Fruit fly (Drosophila melanogaster): ENCODE data around the gene Ssdp.
A peak's percentile ranks its signal among the peaks of the same experiment; 100 is the strongest.

Ssdp gene

DNA sequence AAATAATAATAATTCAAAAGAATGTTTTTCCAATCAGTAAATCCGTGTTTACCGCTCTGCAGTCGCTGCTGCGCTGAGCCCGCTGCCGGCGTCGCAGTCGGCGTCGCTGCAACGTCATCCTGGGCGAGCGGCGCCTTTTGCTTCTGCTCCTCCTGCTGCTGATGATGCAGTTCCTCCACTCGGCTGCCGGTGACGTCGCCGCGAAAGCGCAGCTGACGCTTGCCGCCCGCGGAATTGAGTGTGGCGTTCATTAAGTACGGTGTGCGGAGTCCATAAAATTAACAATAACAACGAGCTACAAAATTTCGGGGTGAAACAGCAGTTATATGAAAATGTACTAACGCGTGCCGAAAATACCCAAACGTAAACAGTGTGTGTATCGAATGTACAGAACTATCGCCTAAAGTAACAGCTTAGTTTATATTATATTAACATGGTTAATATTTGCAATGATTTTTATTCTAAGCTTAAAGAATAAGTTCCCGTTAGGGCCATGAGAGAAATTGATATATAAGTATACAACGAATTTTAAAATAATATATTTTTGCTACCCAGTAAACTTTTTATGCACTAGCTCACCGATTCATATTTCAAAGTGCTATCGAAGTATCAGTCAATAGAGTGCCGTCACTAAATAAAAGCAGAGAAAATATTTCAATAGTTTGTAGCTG lies 35.2 kb downstream of the Ssdp start, which contains the start of the genes CG7218 and Cbp20 (continued):
- TF ChIP-seq sima (GFP tag; optimal IDR thresholded peaks at IDR 0.05) (no peak), pzg (GFP tag; optimal IDR thresholded peaks at IDR 0.05) (peak; percentile 69), CG9876 (GFP tag; optimal IDR thresholded peaks at IDR 0.05) (no peak), CG10543 (GFP tag; optimal IDR thresholded peaks at IDR 0.05) (peak; percentile 52), CG11696 (GFP tag; IDR thresholded peaks at IDR 0.05) (no peak; the same call in 1 of the 2 replicates), CG7357 (GFP tag; IDR thresholded peaks at IDR 0.05) (0 out of 3 replicates have a peak, but pooled peaks have one; percentile 28), CG14014 (GFP tag; IDR thresholded peaks at IDR 0.05) (peak; percentile 83), inv (GFP tag; IDR thresholded peaks at IDR 0.05; ENCODE audit: partially characterized antibody) (peak; percentile 80), CG8359 (GFP tag; optimal IDR thresholded peaks at IDR 0.05; ENCODE audit: borderline replicate concordance) (no peak), CG1832 (GFP tag; optimal IDR thresholded peaks at IDR 0.05) (no peak), zfh1 (GFP tag; IDR thresholded peaks at IDR 0.05) (peak; percentile 74), dan (GFP tag; IDR thresholded peaks at IDR 0.05) (no peak), CG4617 (GFP tag; optimal IDR thresholded peaks at IDR 0.05; ENCODE audit: borderline replicate concordance) (peak; percentile 83), Lpt (GFP tag; optimal IDR thresholded peaks at IDR 0.05) (no peak), CG15269 (tag; optimal IDR thresholded peaks at IDR 0.05) (peak; percentile 71), gro (GFP tag; optimal IDR thresholded peaks at IDR 0.05) (peak; percentile 10), Dbx (GFP tag; IDR thresholded peaks at IDR 0.05) (peak; percentile 91), cato (GFP tag; optimal IDR thresholded peaks at IDR 0.05; ENCODE audit: borderline replicate concordance) (peak; percentile 35), Bgb (GFP tag; IDR thresholded peaks at IDR 0.05; ENCODE audit: partially characterized antibody) (peak; percentile 79), CG11560 (tag; IDR thresholded peaks at IDR 0.05) (peak; percentile 93), CG5245 (GFP tag; optimal IDR thresholded peaks at IDR 0.05) (peak; percentile 55), CG15479 (GFP tag; optimal IDR thresholded peaks at IDR 0.05) (no peak), CG13775 (GFP tag; optimal IDR thresholded peaks at IDR 0.05) (peak; percentile 73), dpn (GFP tag; optimal IDR thresholded peaks at IDR 0.05) (peak; percentile 63 to 82), Awh (GFP tag; IDR thresholded peaks at IDR 0.05) (peak; percentile 49; the same call in 1 of the 2 replicates), dmrt11E (tag; optimal IDR thresholded peaks at IDR 0.05) (peak; percentile 36), tio (GFP tag; optimal IDR thresholded peaks at IDR 0.05) (no peak), pros (GFP tag; optimal IDR thresholded peaks at IDR 0.05) (no peak), CG4282 (GFP tag; optimal IDR thresholded peaks at IDR 0.05) (peak; percentile 42), pita (GFP tag; optimal IDR thresholded peaks at IDR 0.05) (no peak), chn (GFP tag; optimal IDR thresholded peaks at IDR 0.05) (peak; percentile 62), Side (GFP tag; optimal IDR thresholded peaks at IDR 0.05) (no peak), CG18764 (GFP tag; optimal IDR thresholded peaks at IDR 0.05) (peak; percentile 47), CG11247 (GFP tag; IDR thresholded peaks at IDR 0.05) (peak; percentile 80), CG30020 (tag; optimal IDR thresholded peaks at IDR 0.05) (peak; percentile 67), CG4404 (GFP tag; IDR thresholded peaks at IDR 0.05) (no peak; the same call in 1 of the 2 replicates), corto (GFP tag; optimal IDR thresholded peaks at IDR 0.05) (no peak), lola (GFP tag; optimal IDR thresholded peaks at IDR 0.05) (peak in 1 of 3 experiments; percentile 60), Hmr (GFP tag; optimal IDR thresholded peaks at IDR 0.05) (peak; percentile 70), ase (GFP tag; IDR thresholded peaks at IDR 0.05) (peak; percentile 68; the same call in 1 of the 3 replicates), CG1024 (GFP tag; IDR thresholded peaks at IDR 0.05) (peak; percentile 56; the same call in 1 of the 2 replicates), Asciz (GFP tag; optimal IDR thresholded peaks at IDR 0.05) (no peak), Mrtf (GFP tag; IDR thresholded peaks at IDR 0.05) (peak; percentile 63; the same call in 1 of the 3 replicates), Lim3 (GFP tag; IDR thresholded peaks at IDR 0.05) (no peak), CG6689 (GFP tag; IDR thresholded peaks at IDR 0.05) (peak; percentile 65), CG10366 (GFP tag; IDR thresholded peaks at IDR 0.05) (peak; percentile 52; the same call in 1 of the 2 replicates), CG12236 (GFP tag; optimal IDR thresholded peaks at IDR 0.05) (no peak), HmgD (GFP tag; optimal IDR thresholded peaks at IDR 0.05) (peak; percentile 31), CG16779 (GFP tag; IDR thresholded peaks at IDR 0.05) (peak; percentile 73)

Measured in whole organism, embryonic.